Worm (Caenorhabditis elegans): Measurements from ENCODE around the gene skih-2.

skih-2 gene

ce11 chrIV:11103501-11103900, 38.7 kb downstream of the skih-2 start:
- TF ChIP-seq elt-1 (tag; optimal IDR thresholded peaks at IDR 0.05; ENCODE audit: borderline replicate concordance, insufficient read depth) (no peak), unc-120 (tag; optimal IDR thresholded peaks at IDR 0.05; ENCODE audit: poor library complexity, severe bottlenecking) (no peak), unc-39 (tag; optimal IDR thresholded peaks at IDR 0.05) (no peak), elt-3 (tag; optimal IDR thresholded peaks at IDR 0.05) (no peak), nhr-2 (tag; optimal IDR thresholded peaks at IDR 0.05) (no peak), sem-2 (GFP tag; optimal IDR thresholded peaks at IDR 0.05) (no peak), lsy-2 (tag; optimal IDR thresholded peaks at IDR 0.05) (no peak), mab-5 (tag; optimal IDR thresholded peaks at IDR 0.05) (no peak), ceh-43 (GFP tag; optimal IDR thresholded peaks at IDR 0.05) (no peak), sptf-1 (tag; optimal IDR thresholded peaks at IDR 0.05) (no peak), ces-1 (GFP tag; optimal IDR thresholded peaks at IDR 0.05) (no peak), nhr-76 (tag; optimal IDR thresholded peaks at IDR 0.05) (no peak), M03D4.4 (tag; optimal IDR thresholded peaks at IDR 0.05) (no peak), mep-1 (tag; optimal IDR thresholded peaks at IDR 0.05) (no peak), pha-4 (tag; optimal IDR thresholded peaks at IDR 0.05) (no peak), mls-2 (tag; optimal IDR thresholded peaks at IDR 0.05) (no peak), cnd-1 (tag; optimal IDR thresholded peaks at IDR 0.05) (no peak), zip-8 (tag; optimal IDR thresholded peaks at IDR 0.05) (no peak), ceh-39 (tag; optimal IDR thresholded peaks at IDR 0.05) (no peak), bed-3 (GFP tag; optimal IDR thresholded peaks at IDR 0.05) (no peak)

DNA sequence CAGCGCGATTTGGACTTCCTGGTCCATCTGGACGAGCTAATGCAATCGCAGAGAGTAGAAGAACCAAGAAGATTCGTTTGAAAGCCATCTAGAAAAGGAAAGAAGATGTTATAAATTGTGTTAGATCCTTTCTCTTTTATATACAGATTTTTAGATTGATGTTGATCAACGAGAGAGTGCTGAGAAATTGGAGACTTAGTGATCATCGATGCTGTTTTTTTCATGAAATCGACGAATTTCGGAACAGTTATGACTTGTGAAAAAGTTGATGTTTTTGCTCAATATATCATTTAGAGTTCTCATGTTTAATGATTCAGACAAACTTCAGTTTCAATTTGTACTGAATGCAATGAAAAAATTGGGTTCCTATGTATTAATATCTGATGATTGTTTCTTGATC, 39.6 kb downstream of the skih-2 start, which contains the start of gene srlf-17:
Gene srlf-17 (minus strand): TSS at position 101 of the 400 bp plus-strand sequence.
- TF ChIP-seq mep-1 (tag; optimal IDR thresholded peaks at IDR 0.05), result no peak
- TF ChIP-seq zip-8 (tag; optimal IDR thresholded peaks at IDR 0.05), result no peak
- TF ChIP-seq ceh-39 (tag; optimal IDR thresholded peaks at IDR 0.05), result no peak
- no peak for TF ChIP-seq lin-13 (tag; optimal IDR thresholded peaks at IDR 0.05)
- TF ChIP-seq snpc-4 (tag; optimal IDR thresholded peaks at IDR 0.05), result no peak
- no peak for TF ChIP-seq flh-1 (GFP tag; optimal IDR thresholded peaks at IDR 0.05)
- TF ChIP-seq nhr-28 (tag; optimal IDR thresholded peaks at IDR 0.05), result no peak
- no peak for TF ChIP-seq mab-5 (tag; optimal IDR thresholded peaks at IDR 0.05)
- TF ChIP-seq unc-120 (tag; optimal IDR thresholded peaks at IDR 0.05; ENCODE audit: poor library complexity, severe bottlenecking), result no peak

DNA sequence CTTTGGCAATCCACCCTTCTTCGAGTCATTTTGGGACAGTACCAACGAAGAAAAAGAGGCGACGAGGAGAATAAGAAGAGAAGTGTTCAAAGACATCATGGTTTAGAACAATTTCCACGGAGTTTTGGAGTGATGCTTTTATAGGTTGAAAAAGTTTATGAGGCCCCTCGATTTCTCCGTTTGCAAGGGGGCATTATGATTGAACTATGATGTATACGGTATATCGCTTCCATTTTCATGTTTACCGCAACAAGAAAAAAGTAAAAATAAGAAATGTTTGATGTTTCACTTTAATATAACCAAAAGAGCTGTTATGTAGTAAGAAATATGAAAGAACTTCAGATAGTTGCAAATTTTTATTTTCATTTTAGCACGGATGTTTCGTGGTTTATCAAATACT, 40.8 kb downstream of the skih-2 start, which contains the start of gene srlf-18:
Gene srlf-18 (minus strand): TSS at position 101 of the 400 bp plus-strand sequence.
- TF ChIP-seq flh-1 (GFP tag; optimal IDR thresholded peaks at IDR 0.05) (no peak), M03D4.4 (tag; optimal IDR thresholded peaks at IDR 0.05) (no peak), snpc-4 (tag; optimal IDR thresholded peaks at IDR 0.05) (no peak), nhr-76 (tag; optimal IDR thresholded peaks at IDR 0.05) (no peak), ztf-11 (tag; optimal IDR thresholded peaks at IDR 0.05) (no peak)

- no peak for TF ChIP-seq snpc-4 (tag; optimal IDR thresholded peaks at IDR 0.05)
- no peak for TF ChIP-seq ztf-11 (tag; optimal IDR thresholded peaks at IDR 0.05)
- no peak for TF ChIP-seq zip-8 (tag; optimal IDR thresholded peaks at IDR 0.05)
- no peak for TF ChIP-seq mep-1 (tag; optimal IDR thresholded peaks at IDR 0.05)
- no peak for TF ChIP-seq mls-2 (tag; optimal IDR thresholded peaks at IDR 0.05)
- TF ChIP-seq flh-1 (GFP tag; optimal IDR thresholded peaks at IDR 0.05), result no peak
- TF ChIP-seq hlh-1 (tag; optimal IDR thresholded peaks at IDR 0.05), result no peak
- no peak for TF ChIP-seq ceh-39 (tag; optimal IDR thresholded peaks at IDR 0.05)
- TF ChIP-seq blmp-1 (tag; optimal IDR thresholded peaks at IDR 0.05), result no peak
- TF ChIP-seq lsy-2 (tag; optimal IDR thresholded peaks at IDR 0.05), result no peak
- no peak for TF ChIP-seq nhr-2 (tag; optimal IDR thresholded peaks at IDR 0.05)
- TF ChIP-seq mab-5 (tag; optimal IDR thresholded peaks at IDR 0.05), result no peak
- TF ChIP-seq drap-1 (GFP tag; optimal IDR thresholded peaks at IDR 0.05), result no peak
- TF ChIP-seq M03D4.4 (tag; optimal IDR thresholded peaks at IDR 0.05), result no peak
- no peak for TF ChIP-seq pha-4 (tag; optimal IDR thresholded peaks at IDR 0.05)
- no peak for TF ChIP-seq ceh-83 (GFP tag; optimal IDR thresholded peaks at IDR 0.05)
- TF ChIP-seq tbx-8 (GFP tag; optimal IDR thresholded peaks at IDR 0.05), result no peak
- no peak for TF ChIP-seq elt-3 (tag; optimal IDR thresholded peaks at IDR 0.05)
Measured at ce11 chrIV:11100271-11100670, 41.9 kb downstream of the skih-2 start, which contains the start of gene str-3. Gene str-3, minus strand, starts transcription at chrIV:11100371.

- TF ChIP-seq sem-2 (GFP tag; optimal IDR thresholded peaks at IDR 0.05) (no peak), ceh-43 (GFP tag; optimal IDR thresholded peaks at IDR 0.05) (no peak), blmp-1 (tag; optimal IDR thresholded peaks at IDR 0.05) (no peak), cnd-1 (tag; optimal IDR thresholded peaks at IDR 0.05) (no peak), zip-8 (tag; optimal IDR thresholded peaks at IDR 0.05) (no peak)
Measured at ce11 chrIV:11097795-11098194, 44.4 kb downstream of the skih-2 start, which contains the start of gene M7.12. Gene M7.12, minus strand, starts transcription at chrIV:11097982.

All from whole organism, mixed stage, embryonic.